Fruit fly (Drosophila melanogaster): Measurements from ENCODE around the gene sba.
A peak's percentile ranks its signal among the peaks of the same experiment; 100 is the strongest.

Gene sba

DNA sequence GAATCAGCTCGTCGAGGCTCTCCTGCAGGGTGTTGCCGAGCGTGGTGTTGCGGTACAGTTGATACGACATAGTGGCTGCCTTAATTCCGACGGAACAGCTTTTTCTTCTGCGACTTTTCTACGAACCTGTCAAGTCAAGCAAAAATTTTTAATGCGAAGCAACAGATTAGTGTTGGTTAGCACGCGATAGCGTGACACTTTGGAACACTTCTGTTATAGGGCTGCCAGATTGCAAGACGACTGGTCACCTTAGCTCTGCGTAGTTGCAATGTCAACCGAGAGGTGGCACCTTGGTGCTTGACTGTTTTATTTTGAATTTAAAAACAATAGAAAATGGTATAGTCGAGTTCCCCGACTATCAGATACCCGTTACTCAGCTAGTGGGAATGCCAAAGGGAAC, 31.9 kb downstream of the sba start, which contains the start of gene TfIIA-S (continued):
- no peak for TF ChIP-seq CG5953 (GFP tag; IDR thresholded peaks at IDR 0.05)
- peak; percentile 78 for TF ChIP-seq ems (GFP tag; optimal IDR thresholded peaks at IDR 0.05)
- peak; percentile 78 for TF ChIP-seq Hsf (GFP tag; optimal IDR thresholded peaks at IDR 0.05)
- no peak for TF ChIP-seq CG43689 (GFP tag; IDR thresholded peaks at IDR 0.05)
- no peak for TF ChIP-seq ssp (GFP tag; IDR thresholded peaks at IDR 0.05)
- TF ChIP-seq hbn (GFP tag; IDR thresholded peaks at IDR 0.05; ENCODE audit: partially characterized antibody): no peak
- TF ChIP-seq CG12391 (tag; optimal IDR thresholded peaks at IDR 0.05): peak; percentile 72
- peak; percentile 44 for TF ChIP-seq Hey (tag; optimal IDR thresholded peaks at IDR 0.05)
- TF ChIP-seq Ets65A (GFP tag): peak; percentile 99
- no peak for TF ChIP-seq ase (GFP tag; IDR thresholded peaks at IDR 0.05)
- TF ChIP-seq CG9876 (GFP tag; optimal IDR thresholded peaks at IDR 0.05): peak; percentile 80
- no peak for TF ChIP-seq exex (tag; optimal IDR thresholded peaks at IDR 0.05)
- peak; percentile 58 for TF ChIP-seq bigmax (GFP tag; optimal IDR thresholded peaks at IDR 0.05)
- peak; percentile 45 for TF ChIP-seq gsb-n (tag; optimal IDR thresholded peaks at IDR 0.05)
- TF ChIP-seq hkb (optimal IDR thresholded peaks at IDR 0.05): peak; percentile 55
- TF ChIP-seq hkb (GFP tag; IDR thresholded peaks at IDR 0.05): no peak
- peak; percentile 99 for TF ChIP-seq pzg (GFP tag; optimal IDR thresholded peaks at IDR 0.05)
- peak; percentile 80 for TF ChIP-seq Side (GFP tag; optimal IDR thresholded peaks at IDR 0.05)
- no peak for TF ChIP-seq CG11695 (GFP tag; IDR thresholded peaks at IDR 0.05)
- TF ChIP-seq unc-4 (GFP tag; IDR thresholded peaks at IDR 0.05; ENCODE audit: partially characterized antibody): no peak
- TF ChIP-seq Oli (tag; optimal IDR thresholded peaks at IDR 0.05): no peak
- peak; percentile 95 for TF ChIP-seq HmgZ (tag; optimal IDR thresholded peaks at IDR 0.05)
- TF ChIP-seq CG12236 (GFP tag; optimal IDR thresholded peaks at IDR 0.05): peak; percentile 66
- no peak for TF ChIP-seq bbx (GFP tag; IDR thresholded peaks at IDR 0.05; ENCODE audit: partially characterized antibody)
- no peak for TF ChIP-seq h (optimal IDR thresholded peaks at IDR 0.05)
- peak; percentile 62 for TF ChIP-seq Abd-B (GFP tag; optimal IDR thresholded peaks at IDR 0.05)
- TF ChIP-seq CG5245 (GFP tag; optimal IDR thresholded peaks at IDR 0.05): peak; percentile 71
- TF ChIP-seq zfh2 (GFP tag; optimal IDR thresholded peaks at IDR 0.05): peak; percentile 92
- no peak for TF ChIP-seq GATAe (GFP tag; conservative IDR thresholded peaks at IDR 0.05)
- no peak for TF ChIP-seq toy (GFP tag; IDR thresholded peaks at IDR 0.05)
- TF ChIP-seq CG6813 (GFP tag; optimal IDR thresholded peaks at IDR 0.05): no peak
- peak; percentile 46 for TF ChIP-seq CG15696 (tag; optimal IDR thresholded peaks at IDR 0.05)
- TF ChIP-seq Ada2b (GFP tag; IDR thresholded peaks at IDR 0.05): no peak
- TF ChIP-seq shn (GFP tag; optimal IDR thresholded peaks at IDR 0.05): peak; percentile 89
- TF ChIP-seq ato (GFP tag; IDR thresholded peaks at IDR 0.05; ENCODE audit: partially characterized antibody): no peak
- peak; percentile 94 for TF ChIP-seq MESR4 (GFP tag; optimal IDR thresholded peaks at IDR 0.05)
- peak; percentile 49 for TF ChIP-seq Fer2 (tag; optimal IDR thresholded peaks at IDR 0.05)
- TF ChIP-seq Chrac-16 (GFP tag; optimal IDR thresholded peaks at IDR 0.05): peak; percentile 82
- TF ChIP-seq Sox100B (GFP tag; optimal IDR thresholded peaks at IDR 0.05): no peak

DNA sequence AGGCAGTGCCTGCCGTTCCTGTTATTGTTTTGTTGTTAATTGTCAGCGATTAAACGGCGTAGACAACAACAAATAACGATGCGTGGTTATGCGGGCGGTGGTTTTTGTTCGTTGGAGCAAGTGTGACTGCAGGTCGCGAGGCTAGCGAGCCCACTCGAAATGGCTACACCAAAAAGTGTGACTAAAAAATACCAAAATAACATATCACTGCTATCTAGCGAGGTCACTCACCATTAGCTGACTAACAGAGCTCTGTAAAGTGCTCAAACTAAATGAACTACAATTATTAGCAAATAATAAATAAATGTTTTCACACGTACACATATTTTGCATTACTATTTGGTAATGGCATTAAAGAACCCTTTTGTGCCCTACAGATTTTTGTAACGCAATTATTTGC, 32.9 kb downstream of the sba start, which contains the start of gene Pli:
Pli (minus strand) TSS at position 131 of the 400 bp plus-strand sequence.
- TF ChIP-seq CG4424 (GFP tag; optimal IDR thresholded peaks at IDR 0.05) (peak; percentile 9), CG10462 (GFP tag; optimal IDR thresholded peaks at IDR 0.05) (no peak), mirr (GFP tag; optimal IDR thresholded peaks at IDR 0.05) (peak; percentile 1), CG7839 (tag; optimal IDR thresholded peaks at IDR 0.05) (peak; percentile 4), Sry-δ (GFP tag; optimal IDR thresholded peaks at IDR 0.05) (peak; percentile 32), CG34376 (GFP tag; optimal IDR thresholded peaks at IDR 0.05) (peak; percentile 11), kah (GFP tag; optimal IDR thresholded peaks at IDR 0.05) (peak; percentile 73), CoRest (tag; optimal IDR thresholded peaks at IDR 0.05) (peak; percentile 16), Dek (tag; optimal IDR thresholded peaks at IDR 0.05) (peak; percentile 36), CG17829 (tag; optimal IDR thresholded peaks at IDR 0.05) (peak; percentile 31), NfI (GFP tag; optimal IDR thresholded peaks at IDR 0.05) (peak; percentile 2), Dad (GFP tag; optimal IDR thresholded peaks at IDR 0.05) (peak; percentile 12), Hr78 (GFP tag; optimal IDR thresholded peaks at IDR 0.05) (peak in 1 of 2 experiments; percentile 5), CG9797 (GFP tag; optimal IDR thresholded peaks at IDR 0.05) (peak; percentile 93), Rfx (GFP tag; IDR thresholded peaks at IDR 0.05) (no peak)

Measured in whole organism, embryonic.